Worm (Caenorhabditis elegans): ENCODE data around the gene idpb-5.

- no peak for TF ChIP-seq klf-2 (GFP tag; conservative IDR thresholded peaks at IDR 0.05)
- no peak for TF ChIP-seq ref-1 (GFP tag; conservative IDR thresholded peaks at IDR 0.05)
- TF ChIP-seq T22C8.4 (GFP tag; IDR thresholded peaks at IDR 0.05) = no peak
- no peak for TF ChIP-seq med-1 (GFP tag; optimal IDR thresholded peaks at IDR 0.05; ENCODE audit: insufficient read depth)
- TF ChIP-seq ztf-23 (GFP tag; IDR thresholded peaks at IDR 0.05) = no peak
- TF ChIP-seq flt-1 (GFP tag; IDR thresholded peaks at IDR 0.05) = no peak
- no peak for TF ChIP-seq ztf-29 (GFP tag; IDR thresholded peaks at IDR 0.05)
- TF ChIP-seq cog-1 (tag; optimal IDR thresholded peaks at IDR 0.05) = no peak
- TF ChIP-seq tab-1 (GFP tag; IDR thresholded peaks at IDR 0.05) = no peak
Measured at ce11 chrV:11829282-11829681, 10.0 kb upstream of the idpb-5 start, which contains the start of gene col-158.

Measured in whole organism, midembryonic.